Fruit fly (Drosophila melanogaster): ENCODE results near the gene kon.

kon gene

dm6 chr2L:18496834-18497233 is 6.9 kb downstream of the kon start (continued):
- TF ChIP-seq Dref (GFP tag; IDR thresholded peaks at IDR 0.05) (no peak), Dll (GFP tag; IDR thresholded peaks at IDR 0.05; ENCODE audit: partially characterized antibody) (no peak), CG15479 (GFP tag; optimal IDR thresholded peaks at IDR 0.05) (no peak), scrt (GFP tag; optimal IDR thresholded peaks at IDR 0.05) (no peak), phol (tag; optimal IDR thresholded peaks at IDR 0.05) (no peak), CG1233 (GFP tag; optimal IDR thresholded peaks at IDR 0.05) (peak; percentile 18), nerfin-2 (GFP tag; IDR thresholded peaks at IDR 0.05; ENCODE audit: partially characterized antibody) (no peak), pb (GFP tag; optimal IDR thresholded peaks at IDR 0.05) (no peak), Dp (GFP tag; optimal IDR thresholded peaks at IDR 0.05) (no peak), hbn (GFP tag; IDR thresholded peaks at IDR 0.05; ENCODE audit: partially characterized antibody) (no peak), CG7963 (GFP tag; IDR thresholded peaks at IDR 0.05; ENCODE audit: partially characterized antibody) (no peak), Fer1 (GFP tag; optimal IDR thresholded peaks at IDR 0.05) (no peak), CG9797 (GFP tag; optimal IDR thresholded peaks at IDR 0.05) (no peak), Mad (GFP tag; optimal IDR thresholded peaks at IDR 0.05) (no peak), CG3407 (GFP tag; optimal IDR thresholded peaks at IDR 0.05) (peak; percentile 54), CG6813 (GFP tag; optimal IDR thresholded peaks at IDR 0.05) (peak; percentile 15), danr (GFP tag; IDR thresholded peaks at IDR 0.05) (no peak), gt (GFP tag; IDR thresholded peaks at IDR 0.05) (no peak), br (optimal IDR thresholded peaks at IDR 0.05) (no peak), so (GFP tag; IDR thresholded peaks at IDR 0.05) (no peak), crc (GFP tag; optimal IDR thresholded peaks at IDR 0.05) (no peak), cwo (GFP tag; optimal IDR thresholded peaks at IDR 0.05) (no peak), knrl (GFP tag; IDR thresholded peaks at IDR 0.05; ENCODE audit: partially characterized antibody) (no peak), CG1792 (GFP tag; optimal IDR thresholded peaks at IDR 0.05) (no peak), CG2678 (tag; optimal IDR thresholded peaks at IDR 0.05) (no peak), Awh (GFP tag; IDR thresholded peaks at IDR 0.05) (peak; percentile 28; the same call in 1 of the 2 replicates), Ets97D (GFP tag; optimal IDR thresholded peaks at IDR 0.05) (no peak), Elba2 (GFP tag; optimal IDR thresholded peaks at IDR 0.05) (no peak), tll (GFP tag; optimal IDR thresholded peaks at IDR 0.05) (peak in 1 of 2 experiments; percentile 34), caup (GFP tag; optimal IDR thresholded peaks at IDR 0.05; ENCODE audit: severe bottlenecking) (no peak), Hr39 (optimal IDR thresholded peaks at IDR 0.05) (no peak), oc (tag; optimal IDR thresholded peaks at IDR 0.05) (peak; percentile 20), bab2 (GFP tag; optimal IDR thresholded peaks at IDR 0.05) (peak; percentile 11), mam (GFP tag; optimal IDR thresholded peaks at IDR 0.05) (no peak), HHEX (GFP tag; optimal IDR thresholded peaks at IDR 0.05) (peak; percentile 2), sens (GFP tag) (peak; percentile 17), sug (tag; optimal IDR thresholded peaks at IDR 0.05) (no peak), Abd-B (GFP tag; optimal IDR thresholded peaks at IDR 0.05) (no peak), abd-A (tag; optimal IDR thresholded peaks at IDR 0.05) (no peak), CG12391 (tag; optimal IDR thresholded peaks at IDR 0.05) (no peak), Aef1 (GFP tag; IDR thresholded peaks at IDR 0.05) (no peak), aop (GFP tag; IDR thresholded peaks at IDR 0.05) (no peak), Doc2 (GFP tag; IDR thresholded peaks at IDR 0.05) (no peak), Hand (GFP tag; optimal IDR thresholded peaks at IDR 0.05) (no peak), CG12071 (GFP tag; optimal IDR thresholded peaks at IDR 0.05) (peak; percentile 29), Fer2 (tag; optimal IDR thresholded peaks at IDR 0.05) (no peak), dysf (GFP tag; IDR thresholded peaks at IDR 0.05) (no peak), chn (GFP tag; optimal IDR thresholded peaks at IDR 0.05) (no peak), HmgZ (tag; optimal IDR thresholded peaks at IDR 0.05) (no peak), CG10209 (GFP tag; optimal IDR thresholded peaks at IDR 0.05) (peak; percentile 17), Optix (GFP tag; IDR thresholded peaks at IDR 0.05) (no peak)
